Fruit fly (Drosophila melanogaster) whole organism, embryonic: ENCODE data around the gene Dh31.
A peak's percentile ranks its signal among the peaks of the same experiment; 100 is the strongest.

Experiments
- BtbVII ChIP-seq: fragments of 200-800 bp; sonication (Bioruptor generic); optimal IDR thresholded peaks from 3 replicates; lab custom pipeline; 2017; ENCODE audit warnings: missing biosample characterization, mild to moderate bottlenecking, missing genetic modification characterization
- CG10431 ChIP-seq: fragments of 200-800 bp; sonication (Bioruptor generic); optimal IDR thresholded peaks from 3 replicates; lab custom pipeline; 2018; ENCODE audit warnings: missing biosample characterization, mild to moderate bottlenecking, missing genetic modification characterization
- CG10979 ChIP-seq: fragments of 200-800 bp; sonication (Bioruptor generic); optimal IDR thresholded peaks from 2 replicates; lab custom pipeline; 2018; ENCODE audit warnings: missing biosample characterization, mild to moderate bottlenecking, missing genetic modification characterization, moderate library complexity
- CG11085 ChIP-seq: fragments of 200-800 bp; sonication (Bioruptor generic); IDR thresholded peaks from 2 replicates; pipeline ENCODE4 v1.3.6; 2022; ENCODE audit warnings: missing biosample characterization, missing genetic modification characterization
- CG11093 ChIP-seq: fragments of 200-800 bp; sonication (Bioruptor generic); IDR thresholded peaks from 3 replicates; pipeline ENCODE4 v1.3.6; 2022; ENCODE audit warnings: missing biosample characterization, missing genetic modification characterization
- CG11456 ChIP-seq: fragments of 200-800 bp; sonication (Bioruptor generic); IDR thresholded peaks from 3 replicates; pipeline ENCODE4 v1.3.6; 2022; ENCODE audit warnings: missing biosample characterization, missing genetic modification characterization
- CG11695 ChIP-seq: fragments of 200-800 bp; sonication (Bioruptor generic); IDR thresholded peaks from 3 replicates; pipeline ENCODE4 v1.3.6; 2022; ENCODE audit warnings: missing biosample characterization, missing genetic modification characterization
- CG12659 ChIP-seq: fragments of 200-800 bp; sonication (Bioruptor generic); optimal IDR thresholded peaks from 3 replicates; lab custom pipeline; 2017; ENCODE audit warnings: mild to moderate bottlenecking, missing biosample characterization, missing genetic modification reagents, missing genetic modification characterization
- CG12744 ChIP-seq: fragments of 200-800 bp; sonication (Bioruptor generic); optimal IDR thresholded peaks from 2 replicates; lab custom pipeline; 2016; ENCODE audit warnings: missing biosample characterization, missing genetic modification characterization
- CG14965 ChIP-seq: fragments of 200-800 bp; sonication (Bioruptor generic); optimal IDR thresholded peaks from 2 replicates; lab custom pipeline; 2016; ENCODE audit warnings: missing biosample characterization, missing genetic modification characterization, borderline replicate concordance
- CG16813 ChIP-seq: fragments of 200-800 bp; sonication (Bioruptor generic); IDR thresholded peaks from 3 replicates; pipeline ENCODE4 v1.3.6; 2022; ENCODE audit warnings: missing biosample characterization, missing genetic modification characterization; ENCODE audit not compliant: partially characterized antibody
- CG2120 ChIP-seq: fragments of 200-800 bp; sonication (Bioruptor generic); optimal IDR thresholded peaks from 3 replicates; lab custom pipeline; 2016; ENCODE audit warnings: missing biosample characterization, missing genetic modification characterization
- CG2875 ChIP-seq: fragments of 200-800 bp; sonication (Bioruptor generic); optimal IDR thresholded peaks from 2 replicates; lab custom pipeline; 2017; ENCODE audit warnings: missing biosample characterization, mild to moderate bottlenecking, missing genetic modification characterization, missing genetic modification reagents
- CG30431 ChIP-seq: fragments of 200-800 bp; sonication (Bioruptor generic); optimal IDR thresholded peaks from 2 replicates; lab custom pipeline; 2017; ENCODE audit warnings: missing biosample characterization, missing genetic modification characterization
- CG31388 ChIP-seq: fragments of 200-800 bp; sonication (Bioruptor generic); optimal IDR thresholded peaks from 2 replicates; lab custom pipeline; 2016; ENCODE audit warnings: missing biosample characterization, missing genetic modification characterization
- CG3163 ChIP-seq: fragments of 200-800 bp; sonication (Bioruptor generic); optimal IDR thresholded peaks from 3 replicates; lab custom pipeline; 2016; ENCODE audit warnings: missing biosample characterization, missing genetic modification characterization
- CG5180 ChIP-seq: fragments of 200-800 bp; sonication (Bioruptor generic); optimal IDR thresholded peaks from 3 replicates; lab custom pipeline; 2017; ENCODE audit warnings: missing biosample characterization, missing genetic modification characterization, mild to moderate bottlenecking, moderate library complexity, missing genetic modification reagents
- CG6791 ChIP-seq: fragments of 200-800 bp; sonication (Bioruptor generic); IDR thresholded peaks from 3 replicates; pipeline ENCODE4 v1.3.6; 2022; ENCODE audit warnings: missing biosample characterization, missing genetic modification characterization; ENCODE audit not compliant: partially characterized antibody
- CG7928 ChIP-seq: fragments of 200-800 bp; sonication (Bioruptor generic); optimal IDR thresholded peaks from 2 replicates; lab custom pipeline; 2017; ENCODE audit warnings: missing biosample characterization, mild to moderate bottlenecking, missing genetic modification characterization
- CG8281 ChIP-seq: fragments of 200-800 bp; sonication (Bioruptor generic); optimal IDR thresholded peaks from 2 replicates; lab custom pipeline; 2018; ENCODE audit warnings: missing biosample characterization, mild to moderate bottlenecking, missing genetic modification characterization, moderate library complexity
- Camta ChIP-seq: fragments of 200-800 bp; sonication (Bioruptor generic); optimal IDR thresholded peaks from 2 replicates; lab custom pipeline; 2016; ENCODE audit warnings: missing biosample characterization, missing genetic modification characterization
- CrebB ChIP-seq: fragments of 200-800 bp; sonication (Bioruptor generic); optimal IDR thresholded peaks from 3 replicates; lab custom pipeline; 2018; ENCODE audit warnings: missing biosample characterization, mild to moderate bottlenecking, missing genetic modification characterization
- Dek ChIP-seq: fragments of 200-800 bp; sonication (Bioruptor generic); optimal IDR thresholded peaks from 3 replicates; lab custom pipeline; 2019; ENCODE audit warnings: missing biosample characterization, mild to moderate bottlenecking, missing genetic modification characterization, moderate library complexity
- Dp ChIP-seq: fragments of 200-800 bp; sonication (Bioruptor generic); optimal IDR thresholded peaks from 2 replicates; lab custom pipeline; 2018; ENCODE audit warnings: missing biosample characterization, mild to moderate bottlenecking, missing genetic modification characterization, moderate library complexity
- Dref ChIP-seq: fragments of 200-800 bp; sonication (Bioruptor generic); IDR thresholded peaks from 2 replicates; pipeline ENCODE4 v1.3.6; 2022; ENCODE audit warnings: missing biosample characterization, missing genetic modification characterization
- Ets97D ChIP-seq: fragments of 200-800 bp; sonication (Bioruptor generic); optimal IDR thresholded peaks from 3 replicates; lab custom pipeline; 2016; ENCODE audit warnings: missing biosample characterization, missing genetic modification characterization
- Gug ChIP-seq: fragments of 200-800 bp; sonication (Bioruptor generic); IDR thresholded peaks from 4 replicates; pipeline ENCODE4 v1.3.6; 2022; ENCODE audit warnings: missing biosample characterization, missing genetic modification characterization
- HLH4C ChIP-seq: fragments of 200-800 bp; sonication (Bioruptor generic); IDR thresholded peaks from 3 replicates; pipeline ENCODE4 v1.3.6; 2022; ENCODE audit warnings: missing biosample characterization, missing genetic modification characterization; ENCODE audit not compliant: partially characterized antibody
- Hand ChIP-seq: fragments of 200-800 bp; sonication (Bioruptor generic); optimal IDR thresholded peaks from 2 replicates; lab custom pipeline; 2017; ENCODE audit warnings: mild to moderate bottlenecking, missing biosample characterization, missing genetic modification reagents, missing genetic modification characterization
- Kr ChIP-seq: fragments of 200-800 bp; sonication (Bioruptor generic); optimal IDR thresholded peaks from 2 replicates; lab custom pipeline; 2017; ENCODE audit warnings: missing biosample characterization, mild to moderate bottlenecking, missing genetic modification characterization
- NC2α ChIP-seq: fragments of 200-800 bp; sonication (Bioruptor generic); optimal IDR thresholded peaks from 2 replicates; lab custom pipeline; 2016; ENCODE audit warnings: missing biosample characterization, missing genetic modification characterization
- Poxn ChIP-seq: fragments of 200-800 bp; sonication (Bioruptor generic); IDR thresholded peaks from 2 replicates; pipeline ENCODE4 v1.3.6; 2022; ENCODE audit warnings: missing biosample characterization, missing genetic modification characterization
- Sin3A ChIP-seq: fragments of >200 bp; optimal IDR thresholded peaks from 2 replicates; lab custom pipeline; 2018
- Six4 ChIP-seq: fragments of 200-800 bp; sonication (Bioruptor generic); optimal IDR thresholded peaks from 2 replicates; lab custom pipeline; 2016; ENCODE audit warnings: missing biosample characterization, missing genetic modification characterization
- dimm ChIP-seq: fragments of 200-800 bp; sonication (Bioruptor generic); IDR thresholded peaks from 2 replicates; pipeline ENCODE4 v1.3.6; 2022; ENCODE audit warnings: missing biosample characterization, missing genetic modification characterization
- en ChIP-seq: fragments of 200-800 bp; sonication (Bioruptor generic); optimal IDR thresholded peaks from 2 replicates; lab custom pipeline; 2016; ENCODE audit warnings: missing biosample characterization, missing genetic modification characterization
- eve ChIP-seq, 2 experiments: fragments of >200 bp; optimal IDR thresholded peaks; 2 replicates each; lab custom pipeline; 2017; ENCODE audit warnings: missing biosample characterization in 2 of 2, missing genetic modification characterization in 2 of 2
- eyg ChIP-seq: fragments of 200-800 bp; sonication (Bioruptor generic); optimal IDR thresholded peaks from 3 replicates; lab custom pipeline; 2016; ENCODE audit warnings: missing biosample characterization, missing genetic modification characterization
- gsb ChIP-seq: fragments of 200-800 bp; sonication (Bioruptor generic); IDR thresholded peaks from 2 replicates; pipeline ENCODE4 v1.3.6; 2022; ENCODE audit warnings: missing biosample characterization, missing genetic modification characterization
- insv ChIP-seq, 2 experiments: fragments of 200-800 bp; sonication (Bioruptor generic); optimal IDR thresholded peaks; 3 replicates each; lab custom pipeline; 2016 to 2018; ENCODE audit warnings: missing biosample characterization in 2 of 2, missing genetic modification characterization in 2 of 2
- lola ChIP-seq, 3 experiments: fragments of >200 bp in 2 of 3; fragments of 200-800 bp in 1 of 3; sonication (Bioruptor generic) in 1 of 3; optimal IDR thresholded peaks; 2 replicates each; lab custom pipeline; 2017 to 2019; ENCODE audit warnings: missing biosample characterization in 3 of 3, missing genetic modification characterization in 3 of 3, mild to moderate bottlenecking in 1 of 3, moderate library complexity in 1 of 3
- pan ChIP-seq, 4 experiments: fragments of >200 bp in 3 of 4; fragments of 200-800 bp in 1 of 4; sonication (Bioruptor generic) in 1 of 4; optimal IDR thresholded peaks in 3 of 4; IDR thresholded peaks in 1 of 4; 2 replicates each; pipeline versions ENCODE4 v1.3.6 to Lab custom; 2017 to 2022; ENCODE audit warnings: missing biosample characterization in 2 of 4, missing genetic modification characterization in 2 of 4, mixed read lengths in 1 of 4
- pho ChIP-seq: fragments of 200-800 bp; sonication (Bioruptor generic); optimal IDR thresholded peaks from 2 replicates; lab custom pipeline; 2016; ENCODE audit warnings: missing biosample characterization, missing genetic modification characterization
- pum ChIP-seq: fragments of 200-800 bp; sonication (Bioruptor generic); optimal IDR thresholded peaks from 2 replicates; lab custom pipeline; 2016; ENCODE audit warnings: missing biosample characterization, missing genetic modification characterization
- shn ChIP-seq: fragments of 200-800 bp; sonication (Bioruptor generic); optimal IDR thresholded peaks from 3 replicates; lab custom pipeline; 2016; ENCODE audit warnings: missing biosample characterization, missing genetic modification characterization
- trh ChIP-seq: fragments of 200-800 bp; sonication (Bioruptor generic); optimal IDR thresholded peaks from 2 replicates; lab custom pipeline; 2016; ENCODE audit warnings: missing biosample characterization, missing genetic modification characterization
- ttk ChIP-seq: fragments of 200-800 bp; sonication (Bioruptor generic); IDR thresholded peaks from 2 replicates; pipeline ENCODE4 v2.1.2; 2022; ENCODE audit warnings: missing biosample characterization, missing genetic modification characterization
- unc-4 ChIP-seq: fragments of 200-800 bp; sonication (Bioruptor generic); IDR thresholded peaks from 2 replicates; pipeline ENCODE4 v1.3.6; 2022; ENCODE audit warnings: missing biosample characterization, missing genetic modification characterization; ENCODE audit not compliant: partially characterized antibody

Dh31 gene

dm6 chr2L:8535394-8536176 is 28.9 kb upstream of the Dh31 start (continued):
- TF ChIP-seq CG2875 (GFP tag; lab: Kevin White, UChicago): peak; percentile 81
- TF ChIP-seq HLH4C (GFP tag; lab: Robert Waterston, UW): no peak
- TF ChIP-seq Dek: peak; percentile 93
- no peak for TF ChIP-seq Dref (GFP tag; lab: Robert Waterston, UW)
- peak; percentile 50; the same call in 1 of the 4 replicates for TF ChIP-seq Gug
- TF ChIP-seq unc-4 (GFP tag; lab: Robert Waterston, UW): no peak
- TF ChIP-seq dimm (GFP tag; lab: Robert Waterston, UW): no peak
- peak; percentile 31 for TF ChIP-seq CrebB (tag; lab: Kevin White, UChicago)
- TF ChIP-seq Hand (GFP tag; lab: Kevin White, UChicago): peak; percentile 89
- peak; percentile 78 for TF ChIP-seq CG11695 (GFP tag; lab: Robert Waterston, UW)
- TF ChIP-seq CG12659 (GFP tag; lab: Kevin White, UChicago): peak; percentile 94
- peak; percentile 66 for TF ChIP-seq pho (GFP tag; lab: Kevin White, UChicago)
- TF ChIP-seq eyg: no peak
- TF ChIP-seq Six4 (GFP tag; lab: Kevin White, UChicago): peak; percentile 82
- TF ChIP-seq pum: no peak
- peak; percentile 79 for TF ChIP-seq CG30431 (GFP tag; lab: Kevin White, UChicago)
- TF ChIP-seq Dp (GFP tag; lab: Kevin White, UChicago): no peak
- peak; percentile 63 for TF ChIP-seq Poxn
- peak in 1 of 2 experiments; percentile 96 for TF ChIP-seq eve (GFP tag; optimal IDR thresholded peaks at IDR 0.05; lab: Kevin White, UChicago)
- peak in 1 of 2 experiments; percentile 63 for TF ChIP-seq insv (GFP tag; optimal IDR thresholded peaks at IDR 0.05; lab: Kevin White, UChicago)
- no peak for TF ChIP-seq CG11085 (GFP tag; lab: Robert Waterston, UW)
- TF ChIP-seq CG6791 (GFP tag; lab: Robert Waterston, UW): no peak
- no peak for TF ChIP-seq CG16813 (GFP tag; lab: Robert Waterston, UW)
- TF ChIP-seq CG10431 (GFP tag; lab: Kevin White, UChicago): peak; percentile 79
- TF ChIP-seq Kr (GFP tag; lab: Kevin White, UChicago): no peak
- peak; percentile 19 for TF ChIP-seq Ets97D
- peak; percentile 82 for TF ChIP-seq CG5180
- TF ChIP-seq CG31388 (GFP tag; lab: Kevin White, UChicago): peak; percentile 48
- TF ChIP-seq CG14965 (GFP tag; lab: Kevin White, UChicago): no peak
- no peak for TF ChIP-seq shn
- TF ChIP-seq lola (GFP tag; optimal IDR thresholded peaks at IDR 0.05; lab: Kevin White, UChicago): peak in 1 of 3 experiments; percentile 96
- TF ChIP-seq ttk: peak; percentile 72
- TF ChIP-seq BtbVII (GFP tag; lab: Kevin White, UChicago): peak; percentile 95
- no peak for TF ChIP-seq pan (optimal IDR thresholded peaks at IDR 0.05; lab: Kevin White, UChicago)
- TF ChIP-seq pan (GFP tag; optimal IDR thresholded peaks at IDR 0.05 in 1 of 2, IDR thresholded peaks at IDR 0.05 in 1 of 2): peak in 1 of 2 experiments; percentile 52
- TF ChIP-seq CG8281 (tag; lab: Kevin White, UChicago): peak; percentile 85
- TF ChIP-seq trh (GFP tag; lab: Kevin White, UChicago): peak; percentile 85
- peak; percentile 32 for TF ChIP-seq en (GFP tag; lab: Kevin White, UChicago)
- no peak for TF ChIP-seq CG12744 (GFP tag; lab: Kevin White, UChicago)
- TF ChIP-seq CG10979: peak; percentile 95
- no peak for TF ChIP-seq NC2α (GFP tag; lab: Kevin White, UChicago)
- TF ChIP-seq gsb (GFP tag; lab: Robert Waterston, UW): peak; percentile 77; the same call in 1 of the 2 replicates
- peak; percentile 62 for TF ChIP-seq CG7928
- TF ChIP-seq Camta (GFP tag; lab: Kevin White, UChicago): peak; percentile 63
- TF ChIP-seq CG3163: peak; percentile 76
- TF ChIP-seq Sin3A (lab: Kevin White, UChicago): no peak
- TF ChIP-seq CG2120 (GFP tag; lab: Kevin White, UChicago): peak; percentile 57
- TF ChIP-seq CG11093 (GFP tag; lab: Robert Waterston, UW): peak; percentile 76; the same call in 1 of the 3 replicates
- no peak; the same call in none of the 3 replicates for TF ChIP-seq CG11456
